Worm (Caenorhabditis elegans): ENCODE measurements around the gene ifp-1.

- no peak for TF ChIP-seq hmg-4 (GFP tag; optimal IDR thresholded peaks at IDR 0.05)
- no peak for TF ChIP-seq B0310.2 (tag; optimal IDR thresholded peaks at IDR 0.05)
- TF ChIP-seq hmbx-1 (tag; optimal IDR thresholded peaks at IDR 0.05), result no peak
- no peak for TF ChIP-seq sea-1 (GFP tag; conservative IDR thresholded peaks at IDR 0.05)
- TF ChIP-seq ama-1 (optimal IDR thresholded peaks at IDR 0.05), result no peak
- TF ChIP-seq ceh-36 (tag; optimal IDR thresholded peaks at IDR 0.05), result no peak
- TF ChIP-seq ceh-13 (GFP tag; optimal IDR thresholded peaks at IDR 0.05), result no peak
These were observed at the start of gene ifp-1 for ce11 chrX:9680119-9680682.
